Fruit fly (Drosophila melanogaster) whole organism, embryonic: ENCODE data around the gene CG4313.

Experiments
- Atf-2 ChIP-seq: fragments of 200-800 bp; sonication (Bioruptor generic); optimal IDR thresholded peaks from 2 replicates; lab custom pipeline; 2016; ENCODE audit warnings: missing biosample characterization, missing genetic modification characterization
- Awh ChIP-seq: fragments of 200-800 bp; sonication (Bioruptor generic); IDR thresholded peaks from 2 replicates; pipeline ENCODE4, ENCODE4 v1.3.6; 2022; ENCODE audit warnings: missing biosample characterization, missing genetic modification characterization
- CG10565 ChIP-seq: fragments of 200-800 bp; sonication (Bioruptor generic); optimal IDR thresholded peaks from 3 replicates; lab custom pipeline; 2016; ENCODE audit warnings: missing biosample characterization, mild to moderate bottlenecking, missing genetic modification characterization
- CG11504 ChIP-seq: fragments of 200-800 bp; sonication (Bioruptor generic); optimal IDR thresholded peaks from 3 replicates; lab custom pipeline; 2019; ENCODE audit warnings: missing biosample characterization, mild to moderate bottlenecking, missing genetic modification characterization, moderate library complexity
- CG11696 ChIP-seq: fragments of 200-800 bp; sonication (Bioruptor generic); IDR thresholded peaks from 2 replicates; pipeline ENCODE4 v1.3.6; 2022; ENCODE audit warnings: missing biosample characterization, missing genetic modification characterization
- CG12659 ChIP-seq: fragments of 200-800 bp; sonication (Bioruptor generic); optimal IDR thresholded peaks from 3 replicates; lab custom pipeline; 2017; ENCODE audit warnings: mild to moderate bottlenecking, missing biosample characterization, missing genetic modification reagents, missing genetic modification characterization
- CG14441 ChIP-seq: fragments of 200-800 bp; sonication (Bioruptor generic); IDR thresholded peaks from 2 replicates; pipeline ENCODE4 v1.3.6; 2022; ENCODE audit warnings: missing biosample characterization, missing genetic modification characterization
- CG2116 ChIP-seq: fragments of 200-800 bp; sonication (Bioruptor generic); optimal IDR thresholded peaks from 3 replicates; lab custom pipeline; 2018; ENCODE audit warnings: missing biosample characterization, mild to moderate bottlenecking, missing genetic modification characterization
- CG2199 ChIP-seq: fragments of 200-800 bp; sonication (Bioruptor generic); IDR thresholded peaks from 3 replicates; pipeline ENCODE4 v1.3.6; 2022; ENCODE audit warnings: missing biosample characterization, missing genetic modification characterization
- CG2712 ChIP-seq: fragments of 200-800 bp; optimal IDR thresholded peaks from 3 replicates; lab custom pipeline; 2019; ENCODE audit warnings: missing biosample characterization, mild to moderate bottlenecking, missing genetic modification characterization, moderate library complexity
- CG31441 ChIP-seq: fragments of 200-800 bp; sonication (Bioruptor generic); IDR thresholded peaks from 2 replicates; pipeline ENCODE4 v1.3.6; 2022; ENCODE audit warnings: missing biosample characterization, missing genetic modification characterization
- CG42726 ChIP-seq: fragments of 200-800 bp; sonication (Bioruptor generic); IDR thresholded peaks from 2 replicates; pipeline ENCODE4 v1.3.6; 2022; ENCODE audit warnings: missing biosample characterization, missing genetic modification characterization; ENCODE audit not compliant: partially characterized antibody
- CG4617 ChIP-seq: fragments of 200-800 bp; sonication (Bioruptor generic); optimal IDR thresholded peaks from 3 replicates; lab custom pipeline; 2016; ENCODE audit warnings: missing biosample characterization, missing genetic modification characterization, borderline replicate concordance
- CG4854 ChIP-seq: fragments of 200-800 bp; sonication (Bioruptor generic); optimal IDR thresholded peaks from 2 replicates; lab custom pipeline; 2016; ENCODE audit warnings: missing biosample characterization, missing genetic modification characterization, inconsistent platforms
- CG7839 ChIP-seq: fragments of 200-800 bp; sonication (Bioruptor generic); optimal IDR thresholded peaks from 3 replicates; lab custom pipeline; 2018; ENCODE audit warnings: missing biosample characterization, mild to moderate bottlenecking, missing genetic modification characterization, moderate library complexity
- CG9437 ChIP-seq: fragments of 200-800 bp; sonication (Bioruptor generic); optimal IDR thresholded peaks from 2 replicates; lab custom pipeline; 2018; ENCODE audit warnings: missing biosample characterization, mild to moderate bottlenecking, missing genetic modification characterization
- CoRest ChIP-seq: fragments of 200-800 bp; sonication (Bioruptor generic); optimal IDR thresholded peaks from 3 replicates; lab custom pipeline; 2018; ENCODE audit warnings: missing biosample characterization, mild to moderate bottlenecking, missing genetic modification characterization, moderate library complexity
- D19B ChIP-seq: fragments of 200-800 bp; sonication (Bioruptor generic); optimal IDR thresholded peaks from 2 replicates; lab custom pipeline; 2017; ENCODE audit warnings: missing biosample characterization, mild to moderate bottlenecking, missing genetic modification characterization
- Deaf1 ChIP-seq: fragments of 200-800 bp; optimal IDR thresholded peaks from 3 replicates; lab custom pipeline; 2019; ENCODE audit warnings: missing biosample characterization, mild to moderate bottlenecking, missing genetic modification characterization, moderate library complexity
- Dll ChIP-seq: fragments of 200-800 bp; sonication (Bioruptor generic); IDR thresholded peaks from 4 replicates; pipeline ENCODE4 v1.3.6; 2022; ENCODE audit warnings: missing biosample characterization, missing genetic modification characterization; ENCODE audit not compliant: partially characterized antibody
- Doc2 ChIP-seq: fragments of 200-800 bp; sonication (Bioruptor generic); IDR thresholded peaks from 2 replicates; pipeline ENCODE4 v1.3.6; 2022; ENCODE audit warnings: missing biosample characterization, missing genetic modification characterization
- Dref ChIP-seq: fragments of 200-800 bp; sonication (Bioruptor generic); IDR thresholded peaks from 2 replicates; pipeline ENCODE4 v1.3.6; 2022; ENCODE audit warnings: missing biosample characterization, missing genetic modification characterization
- ERR ChIP-seq: fragments of 200-800 bp; sonication (Bioruptor generic); optimal IDR thresholded peaks from 2 replicates; lab custom pipeline; 2016; ENCODE audit warnings: missing biosample characterization, missing genetic modification characterization
- Gug ChIP-seq: fragments of 200-800 bp; sonication (Bioruptor generic); IDR thresholded peaks from 4 replicates; pipeline ENCODE4 v1.3.6; 2022; ENCODE audit warnings: missing biosample characterization, missing genetic modification characterization
- Hand ChIP-seq: fragments of 200-800 bp; sonication (Bioruptor generic); optimal IDR thresholded peaks from 2 replicates; lab custom pipeline; 2017; ENCODE audit warnings: mild to moderate bottlenecking, missing biosample characterization, missing genetic modification reagents, missing genetic modification characterization
- Hmx ChIP-seq: fragments of 200-800 bp; sonication (Bioruptor generic); optimal IDR thresholded peaks from 2 replicates; lab custom pipeline; 2016; ENCODE audit warnings: missing biosample characterization, missing genetic modification characterization
- Nf-YB ChIP-seq: fragments of 200-800 bp; sonication (Bioruptor generic); optimal IDR thresholded peaks from 3 replicates; lab custom pipeline; 2019; ENCODE audit warnings: missing biosample characterization, mild to moderate bottlenecking, missing genetic modification characterization, moderate library complexity
- Opbp ChIP-seq: fragments of 200-800 bp; sonication (Bioruptor generic); IDR thresholded peaks from 3 replicates; pipeline ENCODE4 v1.3.6; 2022; ENCODE audit warnings: missing biosample characterization, missing genetic modification characterization; ENCODE audit not compliant: partially characterized antibody
- Scr ChIP-seq: fragments of 200-800 bp; sonication (Bioruptor generic); IDR thresholded peaks from 2 replicates; pipeline ENCODE4 v1.3.6; 2022; ENCODE audit warnings: missing biosample characterization, missing genetic modification characterization; ENCODE audit not compliant: partially characterized antibody
- Side ChIP-seq: fragments of 200-800 bp; sonication (Bioruptor generic); optimal IDR thresholded peaks from 2 replicates; lab custom pipeline; 2016; ENCODE audit warnings: missing biosample characterization, missing genetic modification characterization
- Sry-δ ChIP-seq: fragments of 200-800 bp; sonication (Bioruptor generic); optimal IDR thresholded peaks from 2 replicates; lab custom pipeline; 2016; ENCODE audit warnings: missing biosample characterization, missing genetic modification characterization
- Tbp ChIP-seq: fragments of >200 bp; optimal IDR thresholded peaks from 2 replicates; lab custom pipeline; 2018; ENCODE audit warnings: missing biosample characterization, missing genetic modification characterization
- Vsx1 ChIP-seq: fragments of 200-800 bp; sonication (Bioruptor generic); optimal IDR thresholded peaks from 2 replicates; lab custom pipeline; 2017; ENCODE audit warnings: missing biosample characterization, mild to moderate bottlenecking, missing genetic modification characterization, missing genetic modification reagents
- Xrp1 ChIP-seq: fragments of 200-800 bp; sonication (Bioruptor generic); IDR thresholded peaks from 2 replicates; pipeline ENCODE4 v1.3.6; 2022; ENCODE audit warnings: missing biosample characterization, missing genetic modification characterization
- ara ChIP-seq: fragments of 200-800 bp; sonication (Bioruptor generic); IDR thresholded peaks from 2 replicates; pipeline ENCODE4 v1.3.6; 2022; ENCODE audit warnings: missing biosample characterization, missing genetic modification characterization
- bowl ChIP-seq: fragments of 200-800 bp; sonication (Bioruptor generic); IDR thresholded peaks from 2 replicates; pipeline ENCODE4 v1.3.6; 2022; ENCODE audit warnings: missing biosample characterization, missing genetic modification characterization
- emc ChIP-seq: fragments of 200-800 bp; sonication (Bioruptor generic); optimal IDR thresholded peaks from 2 replicates; lab custom pipeline; 2016; ENCODE audit warnings: missing biosample characterization, missing genetic modification characterization
- ems ChIP-seq: fragments of 200-800 bp; sonication (Bioruptor generic); optimal IDR thresholded peaks from 3 replicates; lab custom pipeline; 2016; ENCODE audit warnings: missing biosample characterization, missing genetic modification characterization
- gfzf ChIP-seq: fragments of 200-800 bp; sonication (Bioruptor generic); optimal IDR thresholded peaks from 2 replicates; lab custom pipeline; 2016; ENCODE audit warnings: missing biosample characterization, mild to moderate bottlenecking, missing genetic modification characterization, moderate library complexity
- grau ChIP-seq: fragments of 200-800 bp; optimal IDR thresholded peaks from 3 replicates; lab custom pipeline; 2019; ENCODE audit warnings: missing biosample characterization, mild to moderate bottlenecking, missing genetic modification characterization, moderate library complexity
- grn ChIP-seq: fragments of 200-800 bp; sonication (Bioruptor generic); optimal IDR thresholded peaks from 3 replicates; lab custom pipeline; 2017; ENCODE audit warnings: missing biosample characterization, missing genetic modification characterization
- hb ChIP-seq: fragments of 200-800 bp; sonication (Bioruptor generic); IDR thresholded peaks from 3 replicates; pipeline ENCODE4 v1.3.6; 2022; ENCODE audit warnings: missing biosample characterization, missing genetic modification characterization; ENCODE audit not compliant: partially characterized antibody
- jigr1 ChIP-seq: fragments of 200-800 bp; sonication (Bioruptor generic); IDR thresholded peaks from 3 replicates; pipeline ENCODE4 v1.3.6; 2022; ENCODE audit warnings: missing biosample characterization, missing genetic modification characterization
- jing ChIP-seq: fragments of 200-800 bp; sonication (Bioruptor generic); optimal IDR thresholded peaks from 2 replicates; lab custom pipeline; 2018; ENCODE audit warnings: missing biosample characterization, mild to moderate bottlenecking, missing genetic modification characterization
- org-1 ChIP-seq: fragments of 200-800 bp; sonication (Bioruptor generic); optimal IDR thresholded peaks from 2 replicates; lab custom pipeline; 2017; ENCODE audit warnings: missing biosample characterization, missing genetic modification characterization
- phol ChIP-seq: fragments of 200-800 bp; sonication (Bioruptor generic); optimal IDR thresholded peaks from 3 replicates; lab custom pipeline; 2018; ENCODE audit warnings: missing biosample characterization, mild to moderate bottlenecking, missing genetic modification characterization, moderate library complexity
- sna ChIP-seq: fragments of 200-800 bp; sonication (Bioruptor generic); IDR thresholded peaks from 2 replicates; pipeline ENCODE4 v1.3.6; 2022; ENCODE audit warnings: missing biosample characterization, missing genetic modification characterization; ENCODE audit not compliant: partially characterized antibody
- tna ChIP-seq: fragments of 200-800 bp; sonication (Bioruptor generic); IDR thresholded peaks from 2 replicates; pipeline ENCODE4 v1.3.6; 2022; ENCODE audit warnings: missing biosample characterization, missing genetic modification characterization; ENCODE audit not compliant: partially characterized antibody
- trh ChIP-seq: fragments of 200-800 bp; sonication (Bioruptor generic); optimal IDR thresholded peaks from 2 replicates; lab custom pipeline; 2016; ENCODE audit warnings: missing biosample characterization, missing genetic modification characterization
- twi ChIP-seq: fragments of 200-800 bp; optimal IDR thresholded peaks from 2 replicates; lab custom pipeline; 2019; ENCODE audit warnings: missing biosample characterization, mild to moderate bottlenecking, missing genetic modification characterization, moderate library complexity

Gene CG4313

dm6 chrX:2061849-2062248 lies 20.2 kb downstream of the CG4313 start, which contains the start of gene Sik2 (continued):
- TF ChIP-seq Sry-δ (GFP tag; lab: Kevin White, UChicago), result no peak
- no peak for TF ChIP-seq grn
- no peak for TF ChIP-seq Hmx (GFP tag; lab: Kevin White, UChicago)
- TF ChIP-seq trh (GFP tag; lab: Kevin White, UChicago), result no peak
- no peak for TF ChIP-seq Hand (GFP tag; lab: Kevin White, UChicago)
- no peak for TF ChIP-seq CG10565 (GFP tag; lab: Kevin White, UChicago)
- TF ChIP-seq CG2199 (GFP tag; lab: Robert Waterston, UW), result no peak
- no peak for TF ChIP-seq ERR (GFP tag; lab: Kevin White, UChicago)
- TF ChIP-seq CG4854 (GFP tag; lab: Kevin White, UChicago), result no peak
- no peak for TF ChIP-seq CG2712 (tag; lab: Kevin White, UChicago)
- no peak for TF ChIP-seq CG2116 (GFP tag; lab: Kevin White, UChicago)
- no peak for TF ChIP-seq CG11696 (GFP tag; lab: Robert Waterston, UW)
- no peak for TF ChIP-seq emc (GFP tag; lab: Kevin White, UChicago)

- TF ChIP-seq CG14441 (GFP tag; lab: Robert Waterston, UW), result no peak
- TF ChIP-seq Tbp (GFP tag; lab: Kevin White, UChicago), result peak; percentile 4
- no peak for TF ChIP-seq Vsx1 (GFP tag; lab: Kevin White, UChicago)
- peak; percentile 92 for TF ChIP-seq tna (GFP tag; lab: Robert Waterston, UW)
- peak; percentile 85 for TF ChIP-seq Opbp (GFP tag; lab: Robert Waterston, UW)
- TF ChIP-seq jigr1 (GFP tag; lab: Robert Waterston, UW), result no peak
- TF ChIP-seq Awh (GFP tag; lab: Robert Waterston, UW), result no peak
- no peak for TF ChIP-seq D19B
- TF ChIP-seq Dref, result peak; percentile 76
- no peak for TF ChIP-seq CG9437
- no peak for TF ChIP-seq Nf-YB (GFP tag; lab: Kevin White, UChicago)
- TF ChIP-seq twi (tag; lab: Kevin White, UChicago), result no peak
- peak; percentile 61; the same call in 1 of the 2 replicates for TF ChIP-seq CG42726 (GFP tag; lab: Robert Waterston, UW)
- TF ChIP-seq CoRest (tag; lab: Kevin White, UChicago), result peak; percentile 34
- TF ChIP-seq hb (GFP tag; lab: Robert Waterston, UW), result peak; percentile 91
- no peak for TF ChIP-seq CG7839
- TF ChIP-seq gfzf (GFP tag; lab: Kevin White, UChicago), result peak; percentile 24
- peak; percentile 80 for TF ChIP-seq CG2116 (GFP tag; lab: Kevin White, UChicago)
- peak; percentile 98 for TF ChIP-seq Dll (GFP tag; lab: Robert Waterston, UW)
- no peak for TF ChIP-seq org-1 (GFP tag; lab: Kevin White, UChicago)
- TF ChIP-seq ara (GFP tag; lab: Robert Waterston, UW), result no peak
- TF ChIP-seq Atf-2 (GFP tag; lab: Kevin White, UChicago), result no peak
- TF ChIP-seq Scr (GFP tag; lab: Robert Waterston, UW), result peak; percentile 95
- peak; percentile 8 for TF ChIP-seq CG4617 (GFP tag; lab: Kevin White, UChicago)
- TF ChIP-seq CG31441 (GFP tag; lab: Robert Waterston, UW), result 0 out of 2 replicates have a peak, but pooled peaks have one; percentile 21
- no peak for TF ChIP-seq Side (GFP tag; lab: Kevin White, UChicago)
- no peak for TF ChIP-seq Deaf1 (tag; lab: Kevin White, UChicago)
- peak; percentile 46 for TF ChIP-seq phol (tag; lab: Kevin White, UChicago)
- TF ChIP-seq jing (GFP tag; lab: Kevin White, UChicago), result no peak
- TF ChIP-seq Doc2 (GFP tag; lab: Robert Waterston, UW), result no peak
- TF ChIP-seq CG11504 (tag; lab: Kevin White, UChicago), result no peak
- no peak for TF ChIP-seq bowl (GFP tag; lab: Robert Waterston, UW)
- peak; percentile 40 for TF ChIP-seq CG12659 (GFP tag; lab: Kevin White, UChicago)
- TF ChIP-seq sna, result peak; percentile 98
- TF ChIP-seq Xrp1 (GFP tag; lab: Robert Waterston, UW), result no peak
- TF ChIP-seq Gug, result no peak
- no peak for TF ChIP-seq grau (tag; lab: Kevin White, UChicago)
- no peak for TF ChIP-seq ems (GFP tag; lab: Kevin White, UChicago)
Measured at dm6 chrX:2065073-2065472, 23.4 kb downstream of the CG4313 start, which contains the start of gene CG4281. TSS of gene CG4281 (minus strand) at chrX:2065142.
